Fruit fly (Drosophila melanogaster): ENCODE measurements around the gene CG7523.

dm6 chr3R:17624968-17625367 lies 45.7 kb downstream of the CG7523 start, which contains the start of gene AttD:
- TF ChIP-seq psq (GFP tag; optimal IDR thresholded peaks at IDR 0.05) (no peak), unpg (GFP tag; optimal IDR thresholded peaks at IDR 0.05) (no peak), CG6854 (GFP tag; optimal IDR thresholded peaks at IDR 0.05) (no peak), cg (GFP tag; optimal IDR thresholded peaks at IDR 0.05) (no peak), CG3407 (GFP tag; optimal IDR thresholded peaks at IDR 0.05) (no peak), CG9609 (GFP tag; optimal IDR thresholded peaks at IDR 0.05) (no peak), CG8478 (optimal IDR thresholded peaks at IDR 0.05) (no peak), Dbx (GFP tag; IDR thresholded peaks at IDR 0.05) (no peak)
